Worm (Caenorhabditis elegans): ENCODE results near the gene alh-13.
A peak's percentile ranks its signal among the peaks of the same experiment; 100 is the strongest.

The alh-13 gene

DNA sequence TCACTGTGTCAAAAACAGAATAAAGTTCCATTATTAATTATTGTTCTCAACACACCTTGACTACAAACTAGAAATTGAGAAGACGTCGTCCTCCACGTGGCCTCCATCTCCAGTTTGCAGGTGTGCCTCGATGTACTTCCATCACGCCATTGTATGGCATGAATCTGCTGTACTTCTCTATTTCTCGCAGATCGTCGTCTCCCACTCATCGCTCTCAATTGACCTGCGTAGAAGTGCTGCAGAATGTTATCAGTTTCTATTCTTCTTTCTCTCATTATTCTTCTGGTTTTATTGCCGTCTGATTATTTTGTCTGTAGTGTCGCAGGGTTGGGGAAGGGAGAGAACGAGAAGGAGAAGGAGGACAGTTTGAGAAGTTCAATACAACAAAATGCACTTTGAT, 22.6 kb upstream of the alh-13 start (continued):
- TF ChIP-seq nhr-10 (tag; optimal IDR thresholded peaks at IDR 0.05) (peak; percentile 1), cey-2 (tag; optimal IDR thresholded peaks at IDR 0.05; ENCODE audit: borderline replicate concordance, insufficient read depth) (peak; percentile 68), gei-8 (GFP tag; optimal IDR thresholded peaks at IDR 0.05) (peak; percentile 53), nhr-25 (tag; optimal IDR thresholded peaks at IDR 0.05; ENCODE audit: borderline replicate concordance, insufficient read depth) (peak; percentile 65), daf-8 (GFP tag; IDR thresholded peaks at IDR 0.05) (no peak), F37D6.2 (tag; optimal IDR thresholded peaks at IDR 0.05) (no peak), T26A8.4 (GFP tag; IDR thresholded peaks at IDR 0.05) (no peak), zip-11 (GFP tag; IDR thresholded peaks at IDR 0.05) (no peak), T20F7.1 (GFP tag; optimal IDR thresholded peaks at IDR 0.05) (no peak), ama-1 (optimal IDR thresholded peaks at IDR 0.05) (no peak), nhr-77 (tag; optimal IDR thresholded peaks at IDR 0.05) (peak; percentile 88), ceh-32 (tag; optimal IDR thresholded peaks at IDR 0.05; ENCODE audit: poor library complexity) (no peak), ces-1 (GFP tag; optimal IDR thresholded peaks at IDR 0.05) (no peak), nhr-28 (tag; optimal IDR thresholded peaks at IDR 0.05) (peak; percentile 99), dpl-1 (GFP tag; optimal IDR thresholded peaks at IDR 0.05) (no peak), pha-4 (GFP tag; IDR thresholded peaks at IDR 0.05) (no peak), pha-4 (tag; optimal IDR thresholded peaks at IDR 0.05) (no peak), zfp-2 (tag; optimal IDR thresholded peaks at IDR 0.05) (no peak), ZK546.5 (tag; optimal IDR thresholded peaks at IDR 0.05) (no peak), rbr-2 (tag; optimal IDR thresholded peaks at IDR 0.05) (no peak), mdl-1 (tag; optimal IDR thresholded peaks at IDR 0.05) (peak; percentile 70 to 96), nhr-237 (tag; optimal IDR thresholded peaks at IDR 0.05) (no peak), jun-1 (tag; optimal IDR thresholded peaks at IDR 0.05) (no peak), lin-1 (GFP tag; IDR thresholded peaks at IDR 0.05) (0 out of 2 replicates have a peak, but pooled peaks have one; percentile 17), egl-43 (GFP tag; IDR thresholded peaks at IDR 0.05) (no peak), dmd-9 (GFP tag; IDR thresholded peaks at IDR 0.05) (no peak), ceh-20 (GFP tag; IDR thresholded peaks at IDR 0.05) (0 out of 2 replicates have a peak, but pooled peaks have one; percentile 30), nhr-42 (GFP tag; IDR thresholded peaks at IDR 0.05) (no peak), egl-27 (tag; optimal IDR thresholded peaks at IDR 0.05) (no peak), php-3 (GFP tag; IDR thresholded peaks at IDR 0.05) (peak; percentile 84), nhr-48 (tag; optimal IDR thresholded peaks at IDR 0.05) (peak; percentile 79), mdt-29 (GFP tag; IDR thresholded peaks at IDR 0.05) (peak; percentile 77; the same call in 1 of the 2 replicates), pqm-1 (tag; optimal IDR thresholded peaks at IDR 0.05) (peak; percentile 74), hlh-30 (tag; optimal IDR thresholded peaks at IDR 0.05; ENCODE audit: insufficient read depth) (peak; percentile 72), daf-16 (GFP tag; optimal IDR thresholded peaks at IDR 0.05) (no peak), daf-16 (tag; optimal IDR thresholded peaks at IDR 0.05) (peak; percentile 49)

DNA sequence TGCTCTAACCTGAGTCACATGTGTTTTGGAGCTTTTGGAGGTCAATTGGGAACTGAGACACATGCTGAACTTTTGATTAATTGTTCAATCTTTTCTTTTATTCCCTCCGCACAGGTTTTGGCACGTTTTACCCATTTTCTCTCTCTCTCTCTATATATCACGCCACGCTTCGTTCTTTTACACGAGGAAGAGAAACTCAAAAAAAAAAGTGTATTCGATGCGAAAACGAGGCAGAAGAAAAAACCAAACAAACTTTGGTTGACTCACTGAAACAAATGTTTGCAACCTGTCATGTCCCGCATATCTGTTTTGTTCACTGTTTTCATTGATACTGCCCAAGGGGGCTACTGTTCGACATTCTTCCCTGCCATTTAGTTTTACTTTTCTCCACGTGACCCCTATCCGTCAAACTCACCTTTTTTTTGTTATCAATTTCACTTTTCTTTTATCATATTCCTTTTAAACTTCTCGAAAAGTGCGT, 20.9 kb upstream of the alh-13 start:
- no peak for TF ChIP-seq ceh-82 (tag; optimal IDR thresholded peaks at IDR 0.05)
- TF ChIP-seq dpl-1 (GFP tag; optimal IDR thresholded peaks at IDR 0.05), result no peak
- TF ChIP-seq lin-29 (GFP tag; IDR thresholded peaks at IDR 0.05), result 0 out of 2 replicates have a peak, but pooled peaks have one; percentile 25
- no peak for TF ChIP-seq D1046.2 (GFP tag; IDR thresholded peaks at IDR 0.05)
- TF ChIP-seq aly-2 (tag; optimal IDR thresholded peaks at IDR 0.05), result no peak
- TF ChIP-seq spr-1 (tag; optimal IDR thresholded peaks at IDR 0.05), result no peak
- no peak for TF ChIP-seq Y5F2A.4 (GFP tag; optimal IDR thresholded peaks at IDR 0.05)
- peak; percentile 4 for TF ChIP-seq dve-1 (tag; optimal IDR thresholded peaks at IDR 0.05; ENCODE audit: insufficient read depth)
- TF ChIP-seq ceh-32 (tag; optimal IDR thresholded peaks at IDR 0.05; ENCODE audit: poor library complexity), result no peak
- peak; percentile 35 for TF ChIP-seq nhr-28 (tag; optimal IDR thresholded peaks at IDR 0.05)
- TF ChIP-seq F26F4.8 (GFP tag; conservative IDR thresholded peaks at IDR 0.05), result no peak
- no peak for TF ChIP-seq F44E2.7 (GFP tag; IDR thresholded peaks at IDR 0.05)
- no peak for TF ChIP-seq ZK546.5 (tag; optimal IDR thresholded peaks at IDR 0.05)
- TF ChIP-seq gei-8 (GFP tag; optimal IDR thresholded peaks at IDR 0.05), result no peak
- no peak for TF ChIP-seq aha-1 (tag)
- no peak for TF ChIP-seq rbr-2 (tag; optimal IDR thresholded peaks at IDR 0.05)
- no peak for TF ChIP-seq pqm-1 (tag; optimal IDR thresholded peaks at IDR 0.05)
- TF ChIP-seq dmd-6 (GFP tag; IDR thresholded peaks at IDR 0.05), result peak; percentile 49
- TF ChIP-seq tra-1 (GFP tag; IDR thresholded peaks at IDR 0.05), result 0 out of 2 replicates have a peak, but pooled peaks have one; percentile 49
- TF ChIP-seq zip-2 (tag; optimal IDR thresholded peaks at IDR 0.05), result no peak
- no peak for TF ChIP-seq attf-4 (tag; optimal IDR thresholded peaks at IDR 0.05)
- no peak for TF ChIP-seq lin-15B (tag; optimal IDR thresholded peaks at IDR 0.05)
- TF ChIP-seq hlh-30 (tag; optimal IDR thresholded peaks at IDR 0.05; ENCODE audit: insufficient read depth), result peak; percentile 75
- no peak for TF ChIP-seq egl-27 (tag; optimal IDR thresholded peaks at IDR 0.05)
- peak in 1 of 2 experiments; percentile 87 for TF ChIP-seq mdl-1 (tag; optimal IDR thresholded peaks at IDR 0.05)
- TF ChIP-seq T20F7.1 (GFP tag; optimal IDR thresholded peaks at IDR 0.05), result peak; percentile 16
